Fruit fly (Drosophila melanogaster): ENCODE results near the gene CG33172.

DNA sequence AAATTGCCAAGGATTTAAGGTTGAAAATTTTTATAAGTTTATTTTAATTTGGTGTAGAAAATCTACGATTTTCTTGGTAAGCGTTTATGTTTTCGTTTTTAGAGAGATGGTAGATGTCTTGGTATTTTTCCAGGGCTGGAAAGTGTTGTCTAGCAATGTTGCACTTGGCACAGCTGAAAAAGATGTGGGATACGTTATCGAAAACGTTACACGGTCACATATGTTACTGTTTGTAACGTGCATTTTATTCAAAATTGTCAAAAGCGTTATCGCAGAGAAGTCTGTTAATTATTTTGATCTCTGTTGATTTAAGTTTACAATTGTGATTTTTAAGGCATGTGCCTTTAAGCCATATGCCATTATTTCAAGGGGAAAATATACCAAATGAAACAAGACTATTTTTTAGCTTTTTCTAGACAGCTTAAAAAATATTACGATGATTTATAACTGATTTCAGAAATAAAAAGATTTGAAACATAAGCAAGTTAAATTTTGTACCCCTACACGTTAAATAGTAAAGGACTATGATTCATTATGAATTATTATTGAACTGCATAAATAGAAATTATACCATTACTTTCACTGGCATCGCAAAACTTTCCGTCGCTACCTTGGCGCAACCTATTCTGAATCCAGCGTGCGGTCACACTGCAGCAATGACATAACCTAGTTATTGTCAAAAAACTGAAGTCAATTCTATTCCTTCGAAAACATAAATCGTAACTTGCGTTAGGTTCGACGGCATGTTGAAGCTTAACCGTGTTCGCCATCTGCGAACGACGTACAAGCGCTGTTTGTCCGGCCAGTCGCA lies 16.2 kb downstream of the CG33172 start, which contains the start of the genes Paf-AHalpha and mRpS30:
- TF ChIP-seq usp (GFP tag; optimal IDR thresholded peaks at IDR 0.05) = no peak
- no peak for TF ChIP-seq CG8478 (optimal IDR thresholded peaks at IDR 0.05)
- no peak for TF ChIP-seq pan (optimal IDR thresholded peaks at IDR 0.05)
- TF ChIP-seq psq (optimal IDR thresholded peaks at IDR 0.05) = no peak
- TF ChIP-seq EcR (GFP tag; optimal IDR thresholded peaks at IDR 0.05) = no peak

Data from whole organism.